Worm (Caenorhabditis elegans) whole organism, L1 larva: ENCODE data around the gene fbxb-98.
A peak's percentile ranks its signal among the peaks of the same experiment; 100 is the strongest.

Experiments used
- C04F5.9 ChIP-seq: sonication (generic microtip); optimal IDR thresholded peaks from 2 replicates; lab custom pipeline; 2016; ENCODE audit warnings: missing genetic modification characterization, missing compliant biosample characterization
- C34B4.2 ChIP-seq: sonication (generic microtip); optimal IDR thresholded peaks from 2 replicates; lab custom pipeline; 2017; ENCODE audit warnings: mild to moderate bottlenecking, missing genetic modification characterization, missing compliant biosample characterization
- ama-1 ChIP-seq: fragments of 150-350 bp; optimal IDR thresholded peaks from 2 replicates; lab custom pipeline; 2014
- ceh-82 ChIP-seq, 3 experiments: fragments of 150-350 bp in 1 of 3; sonication (generic microtip) in 2 of 3; optimal IDR thresholded peaks; 2 replicates each; lab custom pipeline; 2014 to 2017; ENCODE audit warnings: missing biosample characterization in 3 of 3, missing genetic modification characterization in 3 of 3
- ceh-90 ChIP-seq: sonication (generic microtip); optimal IDR thresholded peaks from 2 replicates; lab custom pipeline; 2016; ENCODE audit warnings: missing genetic modification characterization, missing compliant biosample characterization
- efl-3 ChIP-seq: fragments of 200-800 bp; sonication (Bioruptor generic); optimal IDR thresholded peaks from 2 replicates; lab custom pipeline; 2018; ENCODE audit warnings: mild to moderate bottlenecking, missing genetic modification characterization, missing compliant biosample characterization
- egl-27 ChIP-seq, 2 experiments: fragments of 150-350 bp in 1 of 2; sonication (generic microtip); optimal IDR thresholded peaks; 3 replicates each; lab custom pipeline; 2017 to 2018; ENCODE audit warnings: missing biosample characterization in 2 of 2, missing genetic modification characterization in 2 of 2, missing genetic modification reagents in 2 of 2
- elt-2 ChIP-seq: sonication (generic microtip); optimal IDR thresholded peaks from 2 replicates; lab custom pipeline; 2016; ENCODE audit warnings: missing genetic modification characterization, mild to moderate bottlenecking, inconsistent platforms, missing compliant biosample characterization, missing genetic modification reagents
- elt-3 ChIP-seq, 6 experiments: fragments of 150-350 bp in 1 of 6; sonication (generic microtip); optimal IDR thresholded peaks; 2 replicates each; lab custom pipeline; 2017 to 2018; ENCODE audit warnings: missing biosample characterization in 6 of 6, missing genetic modification characterization in 6 of 6, inconsistent platforms in 1 of 6
- fkh-8 ChIP-seq: sonication (generic microtip); optimal IDR thresholded peaks from 2 replicates; lab custom pipeline; 2016; ENCODE audit warnings: mild to moderate bottlenecking, missing genetic modification characterization, missing compliant biosample characterization
- hlh-17 ChIP-seq: fragments of 200-800 bp; sonication (Bioruptor generic); optimal IDR thresholded peaks from 2 replicates; lab custom pipeline; 2018; ENCODE audit warnings: missing genetic modification characterization, mild to moderate bottlenecking, missing compliant biosample characterization, moderate library complexity, borderline replicate concordance
- jun-1 ChIP-seq: fragments of 150-350 bp; optimal IDR thresholded peaks from 2 replicates; lab custom pipeline; 2014; ENCODE audit warnings: missing biosample characterization, missing genetic modification reagents, missing genetic modification characterization
- lin-13 ChIP-seq: fragments of 150-350 bp; optimal IDR thresholded peaks from 2 replicates; lab custom pipeline; 2014; ENCODE audit warnings: missing biosample characterization, missing genetic modification reagents, missing genetic modification characterization
- lin-35 ChIP-seq, 2 experiments: fragments of 150-350 bp; optimal IDR thresholded peaks; 2 replicates each; lab custom pipeline; 2014; ENCODE audit warnings: missing biosample characterization in 2 of 2, missing genetic modification characterization in 2 of 2, missing genetic modification reagents in 2 of 2
- lir-3 ChIP-seq: sonication (generic microtip); optimal IDR thresholded peaks from 2 replicates; lab custom pipeline; 2016; ENCODE audit warnings: mild to moderate bottlenecking, missing genetic modification characterization, moderate library complexity, missing compliant biosample characterization; ENCODE audit not compliant: poor library complexity
- mab-9 ChIP-seq: fragments of 200-800 bp; sonication (Bioruptor generic); IDR thresholded peaks from 2 replicates; pipeline ENCODE4 v1.3.6; 2022; ENCODE audit warnings: missing genetic modification reagents, missing genetic modification characterization, missing compliant biosample characterization
- nhr-20 ChIP-seq: sonication (generic microtip); optimal IDR thresholded peaks from 2 replicates; lab custom pipeline; 2016; ENCODE audit warnings: mild to moderate bottlenecking, missing genetic modification characterization, missing compliant biosample characterization
- nhr-28 ChIP-seq: fragments of 150-350 bp; optimal IDR thresholded peaks from 2 replicates; lab custom pipeline; 2014; ENCODE audit warnings: missing biosample characterization, missing genetic modification characterization
- nhr-47 ChIP-seq: sonication (generic microtip); optimal IDR thresholded peaks from 2 replicates; lab custom pipeline; 2016; ENCODE audit warnings: mild to moderate bottlenecking, missing genetic modification characterization, moderate library complexity, missing compliant biosample characterization
- nhr-71 ChIP-seq: sonication (generic microtip); optimal IDR thresholded peaks from 2 replicates; lab custom pipeline; 2016; ENCODE audit warnings: mild to moderate bottlenecking, missing genetic modification characterization, moderate library complexity, missing compliant biosample characterization
- nhr-84 ChIP-seq: sonication (generic microtip); optimal IDR thresholded peaks from 2 replicates; lab custom pipeline; 2017; ENCODE audit warnings: missing biosample characterization, missing genetic modification characterization
- pag-3 ChIP-seq: sonication (generic microtip); optimal IDR thresholded peaks from 2 replicates; lab custom pipeline; 2017; ENCODE audit warnings: missing genetic modification characterization, mild to moderate bottlenecking, missing compliant biosample characterization, antibody characterized with exemption, borderline replicate concordance; ENCODE audit not compliant: insufficient read depth
- pqm-1 ChIP-seq: sonication (generic microtip); optimal IDR thresholded peaks from 3 replicates; lab custom pipeline; 2017; ENCODE audit warnings: missing biosample characterization, missing genetic modification characterization
- sptf-1 ChIP-seq: fragments of 150-350 bp; optimal IDR thresholded peaks from 2 replicates; lab custom pipeline; 2014; ENCODE audit warnings: missing biosample characterization, missing genetic modification characterization
- sup-37 ChIP-seq: fragments of 200-800 bp; sonication (Bioruptor generic); optimal IDR thresholded peaks from 2 replicates; lab custom pipeline; 2018; ENCODE audit warnings: mild to moderate bottlenecking, missing genetic modification characterization, missing compliant biosample characterization
- tbx-2 ChIP-seq: sonication (generic microtip); optimal IDR thresholded peaks from 2 replicates; lab custom pipeline; 2016; ENCODE audit warnings: missing genetic modification characterization, missing compliant biosample characterization
- tlp-1 ChIP-seq: fragments of 150-350 bp; optimal IDR thresholded peaks from 2 replicates; lab custom pipeline; 2014; ENCODE audit warnings: missing biosample characterization, missing genetic modification characterization
- unc-130 ChIP-seq: fragments of 150-350 bp; optimal IDR thresholded peaks from 2 replicates; lab custom pipeline; 2017; ENCODE audit warnings: missing biosample characterization, missing genetic modification characterization, inconsistent platforms
- unc-30 ChIP-seq: sonication (generic microtip); optimal IDR thresholded peaks from 2 replicates; lab custom pipeline; 2017; ENCODE audit warnings: missing biosample characterization, missing genetic modification characterization
- unc-86 ChIP-seq: sonication (generic microtip); optimal IDR thresholded peaks from 2 replicates; lab custom pipeline; 2016; ENCODE audit warnings: missing genetic modification characterization, missing compliant biosample characterization
- xbp-1 ChIP-seq: sonication (generic microtip); optimal IDR thresholded peaks from 2 replicates; lab custom pipeline; 2016; ENCODE audit warnings: missing genetic modification characterization, missing compliant biosample characterization
- zip-4 ChIP-seq: fragments of 200-800 bp; sonication (Bioruptor generic); optimal IDR thresholded peaks from 2 replicates; lab custom pipeline; 2018; ENCODE audit warnings: mild to moderate bottlenecking, missing genetic modification characterization, moderate library complexity, missing compliant biosample characterization
- ztf-4 ChIP-seq: fragments of 150-350 bp; optimal IDR thresholded peaks from 2 replicates; lab custom pipeline; 2014; ENCODE audit warnings: missing biosample characterization, missing genetic modification characterization

Gene fbxb-98

ce11 chrII:1870875-1871592 lies 8.6 kb downstream of the fbxb-98 start, which contains the start of gene math-10:
math-10 (plus strand) TSS chrII:1871542.
- TF ChIP-seq C04F5.9 (tag; lab: Kevin White, UChicago) (no peak), elt-2 (tag; lab: Kevin White, UChicago) (peak; percentile 33)

- TF ChIP-seq C04F5.9 (tag; lab: Kevin White, UChicago) (no peak), unc-86 (tag; lab: Kevin White, UChicago) (no peak), nhr-71 (tag; lab: Kevin White, UChicago) (no peak), lin-13 (GFP tag; lab: Kevin White, UChicago) (no peak), ztf-4 (tag; lab: Kevin White, UChicago) (no peak), ceh-90 (no peak), elt-3 (tag; optimal IDR thresholded peaks at IDR 0.05; lab: Kevin White, UChicago) (no peak)
Measured at ce11 chrII:1875658-1876057, 13.2 kb downstream of the fbxb-98 start, which contains the start of gene math-13. math-13 (plus strand) TSS chrII:1875958.

DNA sequence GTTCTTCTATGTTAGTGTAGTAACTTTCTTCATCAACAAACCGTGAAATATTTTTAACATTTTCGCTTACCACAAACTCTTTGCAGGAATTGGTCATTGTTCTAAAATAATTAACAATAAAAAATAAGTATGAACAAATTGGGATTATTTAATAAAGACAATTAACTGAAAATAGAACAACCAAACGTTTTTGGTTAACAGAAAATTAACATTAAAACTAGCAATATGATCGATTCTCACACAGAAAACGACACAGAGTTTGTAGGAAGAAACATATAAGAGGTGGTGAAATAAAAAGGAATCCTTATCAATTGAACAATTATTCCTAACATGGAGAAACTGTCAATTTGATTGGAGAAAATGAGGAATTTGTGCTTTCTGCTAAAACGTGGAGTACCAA lies 16.2 kb downstream of the fbxb-98 start, which contains the start of gene math-16:
Gene math-16 (minus strand): TSS at position 101 of the 400 bp plus-strand sequence.
- no peak for TF ChIP-seq nhr-84 (tag; lab: Kevin White, UChicago)
- TF ChIP-seq nhr-47 = no peak
- TF ChIP-seq pqm-1 = no peak
- TF ChIP-seq C34B4.2 (tag; lab: Kevin White, UChicago) = no peak
- no peak for TF ChIP-seq mab-9 (GFP tag; lab: Robert Waterston, UW)
- TF ChIP-seq lir-3 (tag; lab: Kevin White, UChicago) = no peak
- no peak for TF ChIP-seq pag-3 (tag; lab: Kevin White, UChicago)
- no peak for TF ChIP-seq efl-3
- TF ChIP-seq, all 84 proteins: peak for 0

- TF ChIP-seq sptf-1 = no peak
- no peak for TF ChIP-seq nhr-20 (tag; lab: Kevin White, UChicago)
- TF ChIP-seq ama-1 (lab: Kevin White, UChicago) = no peak
- no peak for TF ChIP-seq pag-3 (tag; lab: Kevin White, UChicago)
- no peak for TF ChIP-seq tbx-2
- TF ChIP-seq jun-1 = no peak
- TF ChIP-seq egl-27 (tag; optimal IDR thresholded peaks at IDR 0.05; lab: Kevin White, UChicago) = no peak
- TF ChIP-seq zip-4 (GFP tag; lab: Kevin White, UChicago) = no peak
- TF ChIP-seq unc-130 (tag; lab: Kevin White, UChicago) = no peak
- no peak for TF ChIP-seq hlh-17 (GFP tag; lab: Kevin White, UChicago)
- TF ChIP-seq nhr-28 (tag; lab: Kevin White, UChicago) = no peak
- no peak for TF ChIP-seq tlp-1 (tag; lab: Kevin White, UChicago)
- TF ChIP-seq ceh-82 (tag; optimal IDR thresholded peaks at IDR 0.05; lab: Kevin White, UChicago) = no peak
- no peak for TF ChIP-seq fkh-8 (tag; lab: Kevin White, UChicago)
- no peak for TF ChIP-seq sup-37 (GFP tag; lab: Kevin White, UChicago)
- TF ChIP-seq nhr-71 (tag; lab: Kevin White, UChicago) = no peak
- TF ChIP-seq xbp-1 (tag; lab: Kevin White, UChicago) = no peak
- TF ChIP-seq lin-35 (GFP tag; optimal IDR thresholded peaks at IDR 0.05; lab: Kevin White, UChicago) = no peak
- TF ChIP-seq unc-30 = no peak
Measured at ce11 chrII:1882705-1883104, 20.3 kb downstream of the fbxb-98 start, which contains the start of gene math-5. math-5 (minus strand) TSS chrII:1882805.
